Worm (Caenorhabditis elegans): Measurements from ENCODE around the gene ZK84.5.

ce11 chrII:5969303-5969702 is 47.0 kb downstream of the ZK84.5 start, which contains the start of gene B0034.4:
- TF ChIP-seq lin-39 (tag; optimal IDR thresholded peaks at IDR 0.05): no peak
- TF ChIP-seq C16A3.4 (tag; optimal IDR thresholded peaks at IDR 0.05): no peak
- TF ChIP-seq nhr-11 (tag; optimal IDR thresholded peaks at IDR 0.05): no peak
- no peak for TF ChIP-seq jun-1 (tag; optimal IDR thresholded peaks at IDR 0.05)
- TF ChIP-seq lin-13 (GFP tag; optimal IDR thresholded peaks at IDR 0.05): no peak
- TF ChIP-seq snpc-4 (tag; optimal IDR thresholded peaks at IDR 0.05): no peak
- no peak for TF ChIP-seq C04F5.9 (tag; optimal IDR thresholded peaks at IDR 0.05)

Data from whole organism, L1 larva.